Fruit fly (Drosophila melanogaster) whole organism, embryonic: ENCODE measurements around the gene pall.

Experiments
- Abd-B ChIP-seq: fragments of 200-800 bp; sonication (Bioruptor generic); optimal IDR thresholded peaks from 2 replicates; lab custom pipeline; 2018; ENCODE audit warnings: missing biosample characterization, mild to moderate bottlenecking, missing genetic modification characterization, moderate library complexity
- B-H1 ChIP-seq: fragments of 200-800 bp; sonication (Bioruptor generic); IDR thresholded peaks from 3 replicates; pipeline ENCODE4 v1.3.6; 2022; ENCODE audit warnings: missing biosample characterization, missing genetic modification characterization
- CG10147 ChIP-seq: fragments of 200-800 bp; sonication (Bioruptor generic); optimal IDR thresholded peaks from 2 replicates; lab custom pipeline; 2019; ENCODE audit warnings: missing biosample characterization, mild to moderate bottlenecking, missing genetic modification characterization, moderate library complexity
- CG10959 ChIP-seq: fragments of 200-800 bp; sonication (Bioruptor generic); IDR thresholded peaks from 2 replicates; pipeline ENCODE4 v1.3.6; 2022; ENCODE audit warnings: missing biosample characterization, missing genetic modification characterization
- CG11695 ChIP-seq: fragments of 200-800 bp; sonication (Bioruptor generic); IDR thresholded peaks from 3 replicates; pipeline ENCODE4 v1.3.6; 2022; ENCODE audit warnings: missing biosample characterization, missing genetic modification characterization
- CG12104 ChIP-seq: fragments of 200-800 bp; sonication (Bioruptor generic); optimal IDR thresholded peaks from 3 replicates; lab custom pipeline; 2016; ENCODE audit warnings: missing biosample characterization, missing genetic modification characterization
- CG12744 ChIP-seq: fragments of 200-800 bp; sonication (Bioruptor generic); optimal IDR thresholded peaks from 2 replicates; lab custom pipeline; 2016; ENCODE audit warnings: missing biosample characterization, missing genetic modification characterization
- CG13624 ChIP-seq: fragments of 200-800 bp; sonication (Bioruptor generic); optimal IDR thresholded peaks from 2 replicates; lab custom pipeline; 2016; ENCODE audit warnings: missing biosample characterization, missing genetic modification characterization
- CG15696 ChIP-seq: fragments of 200-800 bp; sonication (Bioruptor generic); optimal IDR thresholded peaks from 2 replicates; lab custom pipeline; 2019; ENCODE audit warnings: missing biosample characterization, mild to moderate bottlenecking, missing genetic modification characterization, moderate library complexity
- CG17361 ChIP-seq: fragments of 200-800 bp; sonication (Bioruptor generic); IDR thresholded peaks from 3 replicates; pipeline ENCODE4 v1.3.6; 2022; ENCODE audit warnings: missing biosample characterization, missing genetic modification characterization
- CG2199 ChIP-seq: fragments of 200-800 bp; sonication (Bioruptor generic); IDR thresholded peaks from 3 replicates; pipeline ENCODE4 v1.3.6; 2022; ENCODE audit warnings: missing biosample characterization, missing genetic modification characterization
- CG2712 ChIP-seq: fragments of 200-800 bp; optimal IDR thresholded peaks from 3 replicates; lab custom pipeline; 2019; ENCODE audit warnings: missing biosample characterization, mild to moderate bottlenecking, missing genetic modification characterization, moderate library complexity
- CG34422 ChIP-seq: fragments of 200-800 bp; sonication (Bioruptor generic); IDR thresholded peaks from 3 replicates; pipeline ENCODE4 v1.3.6; 2022; ENCODE audit warnings: missing biosample characterization, missing genetic modification characterization
- CG3726 ChIP-seq: fragments of 200-800 bp; sonication (Bioruptor generic); IDR thresholded peaks from 3 replicates; pipeline ENCODE4, ENCODE4 v1.3.6; 2022; ENCODE audit warnings: missing biosample characterization, missing genetic modification characterization
- CG3847 ChIP-seq: fragments of 200-800 bp; sonication (Bioruptor generic); IDR thresholded peaks from 2 replicates; pipeline ENCODE4 v1.3.6; 2022; ENCODE audit warnings: missing biosample characterization, missing genetic modification characterization
- CG6689 ChIP-seq: fragments of 200-800 bp; sonication (Bioruptor generic); IDR thresholded peaks from 2 replicates; pipeline ENCODE4 v1.3.6; 2022; ENCODE audit warnings: missing biosample characterization, missing genetic modification characterization
- CG6791 ChIP-seq: fragments of 200-800 bp; sonication (Bioruptor generic); IDR thresholded peaks from 3 replicates; pipeline ENCODE4 v1.3.6; 2022; ENCODE audit warnings: missing biosample characterization, missing genetic modification characterization; ENCODE audit not compliant: partially characterized antibody
- CG9609 ChIP-seq: fragments of 200-800 bp; sonication (Bioruptor generic); optimal IDR thresholded peaks from 3 replicates; lab custom pipeline; 2016; ENCODE audit warnings: missing biosample characterization, missing genetic modification characterization
- CHES-1-like ChIP-seq: fragments of 200-800 bp; sonication (Bioruptor generic); optimal IDR thresholded peaks from 2 replicates; lab custom pipeline; 2016; ENCODE audit warnings: missing biosample characterization, missing genetic modification characterization
- CoRest ChIP-seq: fragments of 200-800 bp; sonication (Bioruptor generic); optimal IDR thresholded peaks from 3 replicates; lab custom pipeline; 2018; ENCODE audit warnings: missing biosample characterization, mild to moderate bottlenecking, missing genetic modification characterization, moderate library complexity
- Dfd ChIP-seq, 2 experiments: fragments of >200 bp; optimal IDR thresholded peaks; 2 replicates each; lab custom pipeline; 2017; ENCODE audit warnings: missing biosample characterization in 2 of 2, missing genetic modification characterization in 2 of 2
- H15 ChIP-seq: fragments of 200-800 bp; sonication (Bioruptor generic); IDR thresholded peaks from 3 replicates; pipeline ENCODE4 v1.3.6; 2022; ENCODE audit warnings: missing biosample characterization, missing genetic modification characterization
- HmgZ ChIP-seq: fragments of 200-800 bp; sonication (Bioruptor generic); optimal IDR thresholded peaks from 2 replicates; lab custom pipeline; 2018; ENCODE audit warnings: missing biosample characterization, mild to moderate bottlenecking, missing genetic modification characterization
- Lpt ChIP-seq: fragments of >200 bp; optimal IDR thresholded peaks from 2 replicates; lab custom pipeline; 2018; ENCODE audit warnings: missing biosample characterization, missing genetic modification characterization
- MTF-1 ChIP-seq: fragments of 200-800 bp; sonication (Bioruptor generic); optimal IDR thresholded peaks from 2 replicates; lab custom pipeline; 2018; ENCODE audit warnings: missing biosample characterization, mild to moderate bottlenecking, missing genetic modification characterization, borderline replicate concordance
- Max ChIP-seq: fragments of 200-800 bp; sonication (Bioruptor generic); optimal IDR thresholded peaks from 2 replicates; lab custom pipeline; 2016; ENCODE audit warnings: missing biosample characterization, mild to moderate bottlenecking, missing genetic modification characterization
- Med ChIP-seq: fragments of 200-800 bp; sonication (Bioruptor generic); peaks from one replicate; lab custom pipeline; 2016; ENCODE audit warnings: missing biosample characterization, missing genetic modification characterization, mild to moderate bottlenecking, inconsistent platforms, moderate library complexity
- Ptx1 ChIP-seq: fragments of 200-800 bp; sonication (Bioruptor generic); IDR thresholded peaks from 2 replicates; pipeline ENCODE4 v1.3.6; 2022; ENCODE audit warnings: missing biosample characterization, missing genetic modification characterization
- Sry-β ChIP-seq: fragments of 200-800 bp; sonication (Bioruptor generic); optimal IDR thresholded peaks from 2 replicates; lab custom pipeline; 2018; ENCODE audit warnings: missing biosample characterization, mild to moderate bottlenecking, missing genetic modification characterization, moderate library complexity
- Xbp1 ChIP-seq: fragments of 200-800 bp; sonication (Bioruptor generic); optimal IDR thresholded peaks from 3 replicates; lab custom pipeline; 2016; ENCODE audit warnings: missing biosample characterization, mild to moderate bottlenecking, missing genetic modification characterization
- chif ChIP-seq, 2 experiments: fragments of 200-800 bp; sonication (Bioruptor generic); optimal IDR thresholded peaks; 3 replicates each; lab custom pipeline; 2016; ENCODE audit warnings: missing biosample characterization in 2 of 2, missing genetic modification characterization in 2 of 2
- disco-r ChIP-seq: fragments of 200-800 bp; sonication (Bioruptor generic); optimal IDR thresholded peaks from 2 replicates; lab custom pipeline; 2016; ENCODE audit warnings: missing biosample characterization, missing genetic modification characterization
- fd3F ChIP-seq: fragments of 200-800 bp; sonication (Bioruptor generic); optimal IDR thresholded peaks from 2 replicates; lab custom pipeline; 2018; ENCODE audit warnings: missing biosample characterization, mild to moderate bottlenecking, missing genetic modification characterization, moderate library complexity
- fd64A ChIP-seq: fragments of 200-800 bp; sonication (Bioruptor generic); optimal IDR thresholded peaks from 3 replicates; lab custom pipeline; 2018; ENCODE audit warnings: missing biosample characterization, mild to moderate bottlenecking, missing genetic modification characterization
- ftz-f1 ChIP-seq: fragments of 200-800 bp; sonication (Bioruptor generic); optimal IDR thresholded peaks from 2 replicates; lab custom pipeline; 2016; ENCODE audit warnings: missing biosample characterization, missing genetic modification characterization
- ind ChIP-seq: fragments of 200-800 bp; sonication (Bioruptor generic); optimal IDR thresholded peaks from 3 replicates; lab custom pipeline; 2016; ENCODE audit warnings: missing biosample characterization, missing genetic modification characterization
- insv ChIP-seq, 2 experiments: fragments of 200-800 bp; sonication (Bioruptor generic); optimal IDR thresholded peaks; 3 replicates each; lab custom pipeline; 2016 to 2018; ENCODE audit warnings: missing biosample characterization in 2 of 2, missing genetic modification characterization in 2 of 2
- kay ChIP-seq: fragments of 200-800 bp; sonication (Bioruptor generic); optimal IDR thresholded peaks from 2 replicates; lab custom pipeline; 2016; ENCODE audit warnings: missing biosample characterization, missing genetic modification characterization
- knrl ChIP-seq: fragments of 200-800 bp; sonication (Bioruptor generic); IDR thresholded peaks from 3 replicates; pipeline ENCODE4 v1.3.6; 2022; ENCODE audit warnings: missing biosample characterization, missing genetic modification characterization; ENCODE audit not compliant: partially characterized antibody
- nom ChIP-seq: fragments of 200-800 bp; sonication (Bioruptor generic); optimal IDR thresholded peaks from 2 replicates; lab custom pipeline; 2017; ENCODE audit warnings: missing biosample characterization, missing genetic modification characterization, mild to moderate bottlenecking, moderate library complexity, missing genetic modification reagents
- pnt ChIP-seq: fragments of 200-800 bp; sonication (Bioruptor generic); optimal IDR thresholded peaks from 3 replicates; lab custom pipeline; 2016; ENCODE audit warnings: missing biosample characterization, missing genetic modification characterization
- repo ChIP-seq: fragments of 200-800 bp; sonication (Bioruptor generic); optimal IDR thresholded peaks from 2 replicates; lab custom pipeline; 2016; ENCODE audit warnings: missing biosample characterization, missing genetic modification characterization
- rib ChIP-seq: fragments of 200-800 bp; sonication (Bioruptor generic); IDR thresholded peaks from 2 replicates; pipeline ENCODE4 v1.3.6; 2022; ENCODE audit warnings: missing biosample characterization, missing genetic modification characterization
- seq ChIP-seq: fragments of 200-800 bp; sonication (Bioruptor generic); IDR thresholded peaks from 2 replicates; pipeline ENCODE4 v1.3.6; 2022; ENCODE audit warnings: missing biosample characterization, missing genetic modification characterization
- slbo ChIP-seq: fragments of 200-800 bp; sonication (Bioruptor generic); IDR thresholded peaks from 2 replicates; pipeline ENCODE4 v1.3.6; 2022; ENCODE audit warnings: missing biosample characterization, missing genetic modification characterization
- sna ChIP-seq: fragments of 200-800 bp; sonication (Bioruptor generic); IDR thresholded peaks from 2 replicates; pipeline ENCODE4 v1.3.6; 2022; ENCODE audit warnings: missing biosample characterization, missing genetic modification characterization; ENCODE audit not compliant: partially characterized antibody
- wdn ChIP-seq: fragments of 200-800 bp; sonication (Bioruptor generic); IDR thresholded peaks from 2 replicates; pipeline ENCODE4 v1.3.6; 2022; ENCODE audit warnings: missing biosample characterization, missing genetic modification characterization
- wor ChIP-seq: fragments of 200-800 bp; sonication (Bioruptor generic); IDR thresholded peaks from 2 replicates; pipeline ENCODE4 v1.3.6; 2022; ENCODE audit warnings: missing biosample characterization, missing genetic modification characterization
- zen ChIP-seq: fragments of 200-800 bp; sonication (Bioruptor generic); optimal IDR thresholded peaks from 3 replicates; lab custom pipeline; 2018; ENCODE audit warnings: missing biosample characterization, mild to moderate bottlenecking, missing genetic modification characterization, moderate library complexity
- zf30C ChIP-seq: fragments of 200-800 bp; sonication (Bioruptor generic); optimal IDR thresholded peaks from 3 replicates; lab custom pipeline; 2018; ENCODE audit warnings: missing biosample characterization, mild to moderate bottlenecking, missing genetic modification characterization

The pall gene

dm6 chr3L:9460775-9461491, 26.7 kb downstream of the pall start, which contains the start of the genes CG3434 and CG44838 (continued):
- TF ChIP-seq CG6791 (GFP tag; lab: Robert Waterston, UW) (no peak), Med (peak; percentile 92), zf30C (GFP tag; lab: Kevin White, UChicago) (no peak), fd3F (GFP tag; lab: Kevin White, UChicago) (peak; percentile 68), MTF-1 (GFP tag; lab: Kevin White, UChicago) (peak; percentile 36), CG13624 (peak; percentile 66), nom (GFP tag; lab: Kevin White, UChicago) (peak; percentile 51), chif (GFP tag; optimal IDR thresholded peaks at IDR 0.05; lab: Kevin White, UChicago) (peak; percentile 58 to 78), insv (GFP tag; optimal IDR thresholded peaks at IDR 0.05; lab: Kevin White, UChicago) (peak in 1 of 2 experiments; percentile 61), CG12744 (GFP tag; lab: Kevin White, UChicago) (peak; percentile 28), B-H1 (peak; percentile 69), CHES-1-like (GFP tag; lab: Kevin White, UChicago) (peak; percentile 75), CG3847 (GFP tag; lab: Robert Waterston, UW) (peak; percentile 86), repo (GFP tag; lab: Kevin White, UChicago) (no peak), Ptx1 (GFP tag; lab: Robert Waterston, UW) (peak; percentile 80), CG3726 (GFP tag; lab: Robert Waterston, UW) (no peak), Abd-B (GFP tag; lab: Kevin White, UChicago) (peak; percentile 86), CG17361 (GFP tag; lab: Robert Waterston, UW) (peak; percentile 86), knrl (0 out of 3 replicates have a peak, but pooled peaks have one; percentile 18), Lpt (GFP tag; lab: Kevin White, UChicago) (no peak), Xbp1 (GFP tag; lab: Kevin White, UChicago) (peak; percentile 88), CG11695 (peak; percentile 67; the same call in 2 of the 3 replicates), Max (GFP tag; lab: Kevin White, UChicago) (peak; percentile 88), wor (GFP tag; lab: Robert Waterston, UW) (peak; percentile 61), disco-r (GFP tag; lab: Kevin White, UChicago) (no peak), kay (GFP tag; lab: Kevin White, UChicago) (peak; percentile 61), CG15696 (peak; percentile 84), H15 (GFP tag; lab: Robert Waterston, UW) (peak; percentile 74; the same call in 2 of the 3 replicates), Dfd (GFP tag; optimal IDR thresholded peaks at IDR 0.05; lab: Kevin White, UChicago) (no peak), slbo (peak; percentile 81), CoRest (tag; lab: Kevin White, UChicago) (peak; percentile 88), ftz-f1 (GFP tag; lab: Kevin White, UChicago) (peak; percentile 13), CG34422 (peak; percentile 42; the same call in 1 of the 3 replicates), CG6689 (GFP tag; lab: Robert Waterston, UW) (peak; percentile 73), rib (no peak), fd64A (GFP tag; lab: Kevin White, UChicago) (peak; percentile 15), Sry-β (GFP tag; lab: Kevin White, UChicago) (peak; percentile 97), wdn (GFP tag; lab: Robert Waterston, UW) (peak; percentile 40; the same call in 1 of the 2 replicates), CG2712 (tag; lab: Kevin White, UChicago) (peak; percentile 86), sna (GFP tag; lab: Robert Waterston, UW) (no peak), HmgZ (tag; lab: Kevin White, UChicago) (peak; percentile 82), CG10959 (GFP tag; lab: Robert Waterston, UW) (no peak), CG2199 (peak; percentile 76), seq (GFP tag; lab: Robert Waterston, UW) (peak; percentile 55; the same call in 1 of the 2 replicates), CG10147 (GFP tag; lab: Kevin White, UChicago) (peak; percentile 83), CG12104 (GFP tag; lab: Kevin White, UChicago) (peak; percentile 54), zen (peak; percentile 74), pnt (peak; percentile 53), CG9609 (GFP tag; lab: Kevin White, UChicago) (peak; percentile 53), ind (GFP tag; lab: Kevin White, UChicago) (peak; percentile 81)
